Fruit fly (Drosophila melanogaster): Measurements from ENCODE around the gene Or83c.

- no peak for TF ChIP-seq kay (GFP tag; ENCODE audit: borderline replicate concordance)
- no peak for TF ChIP-seq CG33017 (tag; optimal IDR thresholded peaks at IDR 0.05)
- no peak for TF ChIP-seq CG11617 (GFP tag; optimal IDR thresholded peaks at IDR 0.05)
- no peak for TF ChIP-seq tj (GFP tag; optimal IDR thresholded peaks at IDR 0.05)
- no peak for TF ChIP-seq Hr96 (GFP tag; optimal IDR thresholded peaks at IDR 0.05)
- no peak for TF ChIP-seq pad (GFP tag; optimal IDR thresholded peaks at IDR 0.05)
These were observed 27.1 kb upstream of the Or83c start for dm6 chr3R:6105160-6105559.
